Fruit fly (Drosophila melanogaster): ENCODE measurements around the gene CG5608.

The CG5608 gene

dm6 chr3R:12431030-12431489 lies 34.0 kb downstream of the CG5608 start, which contains the start of gene Prosalpha2:
Gene Prosalpha2, plus strand, starts transcription at chr3R:12431321.
- TF ChIP-seq usp (GFP tag; optimal IDR thresholded peaks at IDR 0.05) (no peak), psq (optimal IDR thresholded peaks at IDR 0.05) (no peak)

- TF ChIP-seq EcR (GFP tag; optimal IDR thresholded peaks at IDR 0.05): no peak
- no peak for TF ChIP-seq pan (optimal IDR thresholded peaks at IDR 0.05)
- no peak for TF ChIP-seq usp (GFP tag; optimal IDR thresholded peaks at IDR 0.05)
- TF ChIP-seq Dll (optimal IDR thresholded peaks at IDR 0.05): no peak
- no peak for TF ChIP-seq CG8478 (optimal IDR thresholded peaks at IDR 0.05)
- no peak for TF ChIP-seq psq (optimal IDR thresholded peaks at IDR 0.05)
Measured at dm6 chr3R:12429120-12429610, 35.9 kb downstream of the CG5608 start, which contains the start of the genes CG5641 and CG5245. Gene CG5641, minus strand, starts transcription at chr3R:12429282. Gene CG5245, plus strand, starts transcription at chr3R:12429560.

dm6 chr3R:12426310-12426653 lies 38.8 kb downstream of the CG5608 start, which contains the start of gene NANS:
Gene NANS, plus strand, starts transcription at chr3R:12426578.
- TF ChIP-seq usp (GFP tag; optimal IDR thresholded peaks at IDR 0.05) (no peak), CG8478 (optimal IDR thresholded peaks at IDR 0.05) (no peak), pan (optimal IDR thresholded peaks at IDR 0.05) (no peak), EcR (GFP tag; optimal IDR thresholded peaks at IDR 0.05) (no peak)

dm6 chr3R:12425510-12426309 lies 39.4 kb downstream of the CG5608 start, which contains the start of gene Pp1-87B:
Gene Pp1-87B, minus strand, starts transcription at chr3R:12425917.
- TF ChIP-seq CG8478 (optimal IDR thresholded peaks at IDR 0.05): peak; percentile 71
- no peak for TF ChIP-seq EcR (GFP tag; optimal IDR thresholded peaks at IDR 0.05)

- TF ChIP-seq pan (optimal IDR thresholded peaks at IDR 0.05) (no peak), EcR (GFP tag; optimal IDR thresholded peaks at IDR 0.05) (no peak), usp (GFP tag; optimal IDR thresholded peaks at IDR 0.05) (no peak), psq (optimal IDR thresholded peaks at IDR 0.05) (no peak)
Measured at dm6 chr3R:12423997-12424396, 41.1 kb downstream of the CG5608 start.

- no peak for TF ChIP-seq usp (GFP tag; optimal IDR thresholded peaks at IDR 0.05)
- TF ChIP-seq EcR (GFP tag; optimal IDR thresholded peaks at IDR 0.05): no peak
- TF ChIP-seq Dll (optimal IDR thresholded peaks at IDR 0.05): no peak
- TF ChIP-seq psq (optimal IDR thresholded peaks at IDR 0.05): no peak
- no peak for TF ChIP-seq pan (optimal IDR thresholded peaks at IDR 0.05)
- TF ChIP-seq CG8478 (optimal IDR thresholded peaks at IDR 0.05): no peak
Measured at dm6 chr3R:12422379-12422975, 42.6 kb downstream of the CG5608 start, which contains the start of the genes Scgbeta and CG17202. Gene Scgbeta, minus strand, starts transcription at chr3R:12422429. Gene CG17202, plus strand, starts transcription at chr3R:12422768.

- TF ChIP-seq EcR (GFP tag; optimal IDR thresholded peaks at IDR 0.05): no peak
Measured at dm6 chr3R:12413274-12413958, 51.7 kb downstream of the CG5608 start, which contains the start of the genes Dip-C and pps. Gene Dip-C, minus strand, starts transcription at chr3R:12413759. Gene pps, plus strand, starts transcription at chr3R:12413828.
